Worm (Caenorhabditis elegans) whole organism, L3 larva: Measurements from ENCODE around the gene zig-4.

Source experiments
- fkh-10 ChIP-seq: sonication (generic microtip); optimal IDR thresholded peaks from 2 replicates; lab custom pipeline; 2017; ENCODE audit warnings: missing biosample characterization, missing genetic modification reagents, missing genetic modification characterization
- pha-4 ChIP-seq: fragments of 150-350 bp; optimal IDR thresholded peaks from 2 replicates; lab custom pipeline; 2014; ENCODE audit warnings: missing biosample characterization, missing genetic modification reagents, missing genetic modification characterization

- no peak for TF ChIP-seq fkh-10 (GFP tag; lab: Kevin White, UChicago)
- TF ChIP-seq pha-4 (tag; lab: Kevin White, UChicago) = no peak
Observed at ce11 chrX:7953063-7953337, 27.8 kb downstream of the zig-4 start.
